Fruit fly (Drosophila melanogaster): ENCODE results near the gene HGTX.

HGTX gene

dm6 chr3L:14611406-14612335, 12.3 kb upstream of the HGTX start (continued):
- no peak for TF ChIP-seq cwo (GFP tag; optimal IDR thresholded peaks at IDR 0.05)
- peak; percentile 28 for TF ChIP-seq gsb-n (tag; optimal IDR thresholded peaks at IDR 0.05)
- TF ChIP-seq H15 (GFP tag; IDR thresholded peaks at IDR 0.05), result no peak
- TF ChIP-seq hb (GFP tag; IDR thresholded peaks at IDR 0.05; ENCODE audit: partially characterized antibody), result no peak
- TF ChIP-seq tgo (GFP tag; IDR thresholded peaks at IDR 0.05), result no peak
- no peak for TF ChIP-seq CG10366 (GFP tag; IDR thresholded peaks at IDR 0.05)
- no peak for TF ChIP-seq salm (tag; optimal IDR thresholded peaks at IDR 0.05)
- TF ChIP-seq toy (GFP tag; IDR thresholded peaks at IDR 0.05), result no peak
- 0 out of 2 replicates have a peak, but pooled peaks have one; percentile 17 for TF ChIP-seq CG4360 (GFP tag; IDR thresholded peaks at IDR 0.05)
- TF ChIP-seq Rx (GFP tag; IDR thresholded peaks at IDR 0.05), result no peak
- no peak for TF ChIP-seq ash1 (GFP tag; optimal IDR thresholded peaks at IDR 0.05)
- TF ChIP-seq Sin3A (optimal IDR thresholded peaks at IDR 0.05), result no peak
- TF ChIP-seq Atf6 (GFP tag; IDR thresholded peaks at IDR 0.05), result no peak
- TF ChIP-seq Hr78 (GFP tag; optimal IDR thresholded peaks at IDR 0.05), result no peak
- TF ChIP-seq CG15073 (GFP tag; optimal IDR thresholded peaks at IDR 0.05), result no peak
- TF ChIP-seq ttk (GFP tag; IDR thresholded peaks at IDR 0.05), result no peak
- no peak for TF ChIP-seq chn (GFP tag; optimal IDR thresholded peaks at IDR 0.05)
- no peak for TF ChIP-seq CG2120 (GFP tag; optimal IDR thresholded peaks at IDR 0.05)
- no peak for TF ChIP-seq CG11456 (GFP tag; IDR thresholded peaks at IDR 0.05)
- TF ChIP-seq CG1647 (GFP tag; optimal IDR thresholded peaks at IDR 0.05), result no peak
- TF ChIP-seq CG3847 (GFP tag; IDR thresholded peaks at IDR 0.05), result no peak
- TF ChIP-seq corto (GFP tag; optimal IDR thresholded peaks at IDR 0.05), result no peak
- TF ChIP-seq fd64A (GFP tag; optimal IDR thresholded peaks at IDR 0.05), result no peak
- no peak for TF ChIP-seq CG9817 (tag; optimal IDR thresholded peaks at IDR 0.05)
- TF ChIP-seq dan (GFP tag; IDR thresholded peaks at IDR 0.05), result no peak
- no peak for TF ChIP-seq CG17802 (tag; optimal IDR thresholded peaks at IDR 0.05)
- no peak for TF ChIP-seq Usf (GFP tag; optimal IDR thresholded peaks at IDR 0.05)
- TF ChIP-seq tx (GFP tag; optimal IDR thresholded peaks at IDR 0.05), result no peak
- TF ChIP-seq CG18599 (GFP tag; optimal IDR thresholded peaks at IDR 0.05), result no peak
- no peak for TF ChIP-seq CG17359 (tag; optimal IDR thresholded peaks at IDR 0.05)
- no peak for TF ChIP-seq schlank (tag; optimal IDR thresholded peaks at IDR 0.05)
- no peak for TF ChIP-seq CG6854 (GFP tag; optimal IDR thresholded peaks at IDR 0.05)
- TF ChIP-seq Lim3 (GFP tag; IDR thresholded peaks at IDR 0.05), result no peak
- TF ChIP-seq mld (GFP tag; IDR thresholded peaks at IDR 0.05; ENCODE audit: partially characterized antibody), result no peak
- no peak for TF ChIP-seq Side (GFP tag; optimal IDR thresholded peaks at IDR 0.05)
- no peak for TF ChIP-seq CG8359 (GFP tag; optimal IDR thresholded peaks at IDR 0.05; ENCODE audit: borderline replicate concordance)
- TF ChIP-seq CG2199 (GFP tag; IDR thresholded peaks at IDR 0.05), result no peak
- TF ChIP-seq Med (GFP tag), result peak; percentile 43
- TF ChIP-seq CG11085 (GFP tag; IDR thresholded peaks at IDR 0.05), result no peak
- no peak for TF ChIP-seq CG12769 (tag; optimal IDR thresholded peaks at IDR 0.05)
- TF ChIP-seq tup (GFP tag; optimal IDR thresholded peaks at IDR 0.05), result no peak
- TF ChIP-seq CG10959 (GFP tag; IDR thresholded peaks at IDR 0.05), result no peak
- peak; percentile 59 for TF ChIP-seq Kr (GFP tag; optimal IDR thresholded peaks at IDR 0.05)
- TF ChIP-seq CG11696 (GFP tag; IDR thresholded peaks at IDR 0.05), result no peak
- TF ChIP-seq gfzf (GFP tag; optimal IDR thresholded peaks at IDR 0.05), result no peak
- TF ChIP-seq CG43689 (GFP tag; IDR thresholded peaks at IDR 0.05), result no peak
- TF ChIP-seq ase (GFP tag; IDR thresholded peaks at IDR 0.05), result no peak
- no peak for TF ChIP-seq CG3281 (GFP tag; optimal IDR thresholded peaks at IDR 0.05)
- no peak for TF ChIP-seq Abd-B (GFP tag; optimal IDR thresholded peaks at IDR 0.05)
- TF ChIP-seq ro (GFP tag; IDR thresholded peaks at IDR 0.05), result no peak
